Fruit fly (Drosophila melanogaster): ENCODE results near the gene Nup37.

- TF ChIP-seq gl (tag; optimal IDR thresholded peaks at IDR 0.05) (no peak), CG8159 (tag; optimal IDR thresholded peaks at IDR 0.05) (no peak), CG34367 (tag; optimal IDR thresholded peaks at IDR 0.05) (no peak), Ets98B (GFP tag; IDR thresholded peaks at IDR 0.05) (no peak), CG10348 (GFP tag; IDR thresholded peaks at IDR 0.05) (no peak), Pif1A (GFP tag; optimal IDR thresholded peaks at IDR 0.05) (no peak), fd96Ca (GFP tag; IDR thresholded peaks at IDR 0.05) (no peak), D1 (tag; optimal IDR thresholded peaks at IDR 0.05) (no peak), EcR (GFP tag; optimal IDR thresholded peaks at IDR 0.05) (no peak), CG17806 (tag; optimal IDR thresholded peaks at IDR 0.05) (no peak), CG32121 (GFP tag; IDR thresholded peaks at IDR 0.05) (no peak)
Observed at dm6 chr3R:25236121-25236520, 11.3 kb upstream of the Nup37 start.

All from whole organism, pupa.